Fruit fly (Drosophila melanogaster) whole organism, embryonic: Measurements from ENCODE around the gene CG33687.

Source experiments
- Bteb2 ChIP-seq: fragments of 200-800 bp; sonication (Bioruptor generic); optimal IDR thresholded peaks from 2 replicates; lab custom pipeline; 2016; ENCODE audit warnings: missing biosample characterization, missing genetic modification characterization
- CG10274 ChIP-seq: fragments of 200-800 bp; sonication (Bioruptor generic); optimal IDR thresholded peaks from 3 replicates; lab custom pipeline; 2017; ENCODE audit warnings: missing biosample characterization, mild to moderate bottlenecking, missing genetic modification characterization
- CG11504 ChIP-seq: fragments of 200-800 bp; sonication (Bioruptor generic); optimal IDR thresholded peaks from 3 replicates; lab custom pipeline; 2019; ENCODE audit warnings: missing biosample characterization, mild to moderate bottlenecking, missing genetic modification characterization, moderate library complexity
- CG11560 ChIP-seq: fragments of 200-800 bp; sonication (Bioruptor generic); IDR thresholded peaks from 3 replicates; pipeline ENCODE4 v1.3.6; 2022; ENCODE audit warnings: missing biosample characterization, missing genetic modification characterization
- CG11695 ChIP-seq: fragments of 200-800 bp; sonication (Bioruptor generic); IDR thresholded peaks from 3 replicates; pipeline ENCODE4 v1.3.6; 2022; ENCODE audit warnings: missing biosample characterization, missing genetic modification characterization
- CG12155 ChIP-seq: fragments of 200-800 bp; sonication (Bioruptor generic); optimal IDR thresholded peaks from 3 replicates; lab custom pipeline; 2016; ENCODE audit warnings: missing biosample characterization, missing genetic modification characterization
- CG13424 ChIP-seq: fragments of 200-800 bp; sonication (Bioruptor generic); optimal IDR thresholded peaks from 2 replicates; lab custom pipeline; 2019; ENCODE audit warnings: missing biosample characterization, mild to moderate bottlenecking, missing genetic modification characterization, moderate library complexity
- CG13624 ChIP-seq: fragments of 200-800 bp; sonication (Bioruptor generic); optimal IDR thresholded peaks from 2 replicates; lab custom pipeline; 2016; ENCODE audit warnings: missing biosample characterization, missing genetic modification characterization
- CG15269 ChIP-seq: fragments of 200-800 bp; sonication (Bioruptor generic); optimal IDR thresholded peaks from 2 replicates; lab custom pipeline; 2018; ENCODE audit warnings: missing biosample characterization, mild to moderate bottlenecking, missing genetic modification characterization, moderate library complexity
- CG15479 ChIP-seq: fragments of 200-800 bp; sonication (Bioruptor generic); optimal IDR thresholded peaks from 3 replicates; lab custom pipeline; 2019; ENCODE audit warnings: missing biosample characterization, mild to moderate bottlenecking, missing genetic modification characterization, moderate library complexity
- CG15514 ChIP-seq: fragments of 200-800 bp; sonication (Bioruptor generic); optimal IDR thresholded peaks from 3 replicates; lab custom pipeline; 2017; ENCODE audit warnings: missing biosample characterization, missing genetic modification characterization, mild to moderate bottlenecking, moderate library complexity, missing genetic modification reagents
- CG15601 ChIP-seq: fragments of 200-800 bp; sonication (Bioruptor generic); optimal IDR thresholded peaks from 3 replicates; lab custom pipeline; 2019; ENCODE audit warnings: missing biosample characterization, mild to moderate bottlenecking, missing genetic modification characterization, moderate library complexity
- CG17359 ChIP-seq: fragments of 200-800 bp; sonication (Bioruptor generic); optimal IDR thresholded peaks from 3 replicates; lab custom pipeline; 2018; ENCODE audit warnings: missing biosample characterization, mild to moderate bottlenecking, missing genetic modification characterization, moderate library complexity
- CG1832 ChIP-seq: fragments of 200-800 bp; sonication (Bioruptor generic); optimal IDR thresholded peaks from 2 replicates; lab custom pipeline; 2017; ENCODE audit warnings: missing biosample characterization, mild to moderate bottlenecking, missing genetic modification characterization, inconsistent platforms
- CG18599 ChIP-seq: fragments of 200-800 bp; sonication (Bioruptor generic); optimal IDR thresholded peaks from 3 replicates; lab custom pipeline; 2017; ENCODE audit warnings: missing biosample characterization, missing genetic modification characterization, mild to moderate bottlenecking, moderate library complexity, missing genetic modification reagents
- CG18619 ChIP-seq: fragments of 200-800 bp; sonication (Bioruptor generic); optimal IDR thresholded peaks from 3 replicates; lab custom pipeline; 2017; ENCODE audit warnings: missing biosample characterization, mild to moderate bottlenecking, missing genetic modification characterization
- CG2120 ChIP-seq: fragments of 200-800 bp; sonication (Bioruptor generic); optimal IDR thresholded peaks from 3 replicates; lab custom pipeline; 2016; ENCODE audit warnings: missing biosample characterization, missing genetic modification characterization
- CG30020 ChIP-seq: fragments of 200-800 bp; optimal IDR thresholded peaks from 2 replicates; lab custom pipeline; 2019; ENCODE audit warnings: missing biosample characterization, mild to moderate bottlenecking, missing genetic modification characterization, moderate library complexity
- CG3281 ChIP-seq: fragments of 200-800 bp; sonication (Bioruptor generic); optimal IDR thresholded peaks from 3 replicates; lab custom pipeline; 2017; ENCODE audit warnings: missing biosample characterization, mild to moderate bottlenecking, missing genetic modification characterization
- CG3995 ChIP-seq: fragments of 200-800 bp; sonication (Bioruptor generic); optimal IDR thresholded peaks from 3 replicates; lab custom pipeline; 2016; ENCODE audit warnings: missing biosample characterization, missing genetic modification characterization
- CG7745 ChIP-seq: fragments of 200-800 bp; sonication (Bioruptor generic); optimal IDR thresholded peaks from 2 replicates; lab custom pipeline; 2018; ENCODE audit warnings: missing biosample characterization, mild to moderate bottlenecking, missing genetic modification characterization, moderate library complexity
- CG7928 ChIP-seq: fragments of 200-800 bp; sonication (Bioruptor generic); optimal IDR thresholded peaks from 2 replicates; lab custom pipeline; 2017; ENCODE audit warnings: missing biosample characterization, mild to moderate bottlenecking, missing genetic modification characterization
- CG8290 ChIP-seq, 3 experiments: fragments of 200-800 bp; sonication (Bioruptor generic); optimal IDR thresholded peaks; 2 replicates each; lab custom pipeline; 2016 to 2019; ENCODE audit warnings: missing biosample characterization in 3 of 3, missing genetic modification characterization in 3 of 3, mild to moderate bottlenecking in 2 of 3, moderate library complexity in 1 of 3
- CG9609 ChIP-seq: fragments of 200-800 bp; sonication (Bioruptor generic); optimal IDR thresholded peaks from 3 replicates; lab custom pipeline; 2016; ENCODE audit warnings: missing biosample characterization, missing genetic modification characterization
- CoRest ChIP-seq: fragments of 200-800 bp; sonication (Bioruptor generic); optimal IDR thresholded peaks from 3 replicates; lab custom pipeline; 2018; ENCODE audit warnings: missing biosample characterization, mild to moderate bottlenecking, missing genetic modification characterization, moderate library complexity
- D19A ChIP-seq: fragments of 200-800 bp; optimal IDR thresholded peaks from 3 replicates; lab custom pipeline; 2019; ENCODE audit warnings: missing biosample characterization, mild to moderate bottlenecking, missing genetic modification characterization, moderate library complexity
- Dip3 ChIP-seq: fragments of 200-800 bp; sonication (Bioruptor generic); optimal IDR thresholded peaks from 3 replicates; lab custom pipeline; 2016; ENCODE audit warnings: missing biosample characterization, missing genetic modification characterization
- Dll ChIP-seq: fragments of 200-800 bp; sonication (Bioruptor generic); IDR thresholded peaks from 4 replicates; pipeline ENCODE4 v1.3.6; 2022; ENCODE audit warnings: missing biosample characterization, missing genetic modification characterization; ENCODE audit not compliant: partially characterized antibody
- Fer3 ChIP-seq: fragments of 200-800 bp; sonication (Bioruptor generic); optimal IDR thresholded peaks from 2 replicates; lab custom pipeline; 2018; ENCODE audit warnings: missing biosample characterization, mild to moderate bottlenecking, missing genetic modification characterization, moderate library complexity
- HLH54F ChIP-seq: fragments of 200-800 bp; sonication (Bioruptor generic); optimal IDR thresholded peaks from 3 replicates; lab custom pipeline; 2016; ENCODE audit warnings: missing biosample characterization, missing genetic modification characterization
- Hmr ChIP-seq: fragments of 200-800 bp; sonication (Bioruptor generic); optimal IDR thresholded peaks from 3 replicates; lab custom pipeline; 2017; ENCODE audit warnings: mild to moderate bottlenecking, missing biosample characterization, missing genetic modification reagents, missing genetic modification characterization
- Hmx ChIP-seq: fragments of 200-800 bp; sonication (Bioruptor generic); optimal IDR thresholded peaks from 2 replicates; lab custom pipeline; 2016; ENCODE audit warnings: missing biosample characterization, missing genetic modification characterization
- Oli ChIP-seq: fragments of 200-800 bp; sonication (Bioruptor generic); optimal IDR thresholded peaks from 2 replicates; lab custom pipeline; 2018; ENCODE audit warnings: missing biosample characterization, mild to moderate bottlenecking, missing genetic modification characterization, moderate library complexity
- PHDP ChIP-seq: fragments of 200-800 bp; sonication (Bioruptor generic); optimal IDR thresholded peaks from 3 replicates; lab custom pipeline; 2018; ENCODE audit warnings: missing biosample characterization, mild to moderate bottlenecking, missing genetic modification characterization, moderate library complexity
- Sin3A ChIP-seq: fragments of >200 bp; optimal IDR thresholded peaks from 2 replicates; lab custom pipeline; 2018
- Six4 ChIP-seq: fragments of 200-800 bp; sonication (Bioruptor generic); optimal IDR thresholded peaks from 2 replicates; lab custom pipeline; 2016; ENCODE audit warnings: missing biosample characterization, missing genetic modification characterization
- Stat92E ChIP-seq, 3 experiments: fragments of >200 bp in 2 of 3; fragments of 200-800 bp in 1 of 3; sonication (Bioruptor generic) in 1 of 3; optimal IDR thresholded peaks; 2 replicates each; lab custom pipeline; 2017 to 2019; ENCODE audit warnings: missing biosample characterization in 3 of 3, missing genetic modification characterization in 3 of 3, mild to moderate bottlenecking in 1 of 3, moderate library complexity in 1 of 3
- al ChIP-seq: fragments of 200-800 bp; sonication (Bioruptor generic); IDR thresholded peaks from 2 replicates; pipeline ENCODE4 v1.3.6; 2022; ENCODE audit warnings: missing biosample characterization, missing genetic modification characterization
- bab2 ChIP-seq: fragments of 200-800 bp; sonication (Bioruptor generic); optimal IDR thresholded peaks from 2 replicates; lab custom pipeline; 2016; ENCODE audit warnings: missing biosample characterization, missing genetic modification characterization
- btn ChIP-seq: fragments of 200-800 bp; sonication (Bioruptor generic); optimal IDR thresholded peaks from 2 replicates; lab custom pipeline; 2016; ENCODE audit warnings: missing biosample characterization, missing genetic modification characterization
- crol ChIP-seq: fragments of 200-800 bp; sonication (Bioruptor generic); IDR thresholded peaks from 2 replicates; pipeline ENCODE4 v1.3.6; 2022; ENCODE audit warnings: missing biosample characterization, missing genetic modification characterization
- dpn ChIP-seq, 2 experiments: fragments of 200-800 bp; sonication (Bioruptor generic); optimal IDR thresholded peaks; 3 replicates each; lab custom pipeline; 2016; ENCODE audit warnings: missing biosample characterization in 2 of 2, missing genetic modification characterization in 2 of 2
- exex ChIP-seq: fragments of 200-800 bp; sonication (Bioruptor generic); optimal IDR thresholded peaks from 4 replicates; lab custom pipeline; 2018; ENCODE audit warnings: missing biosample characterization, mild to moderate bottlenecking, missing genetic modification characterization, moderate library complexity
- grau ChIP-seq: fragments of 200-800 bp; optimal IDR thresholded peaks from 3 replicates; lab custom pipeline; 2019; ENCODE audit warnings: missing biosample characterization, mild to moderate bottlenecking, missing genetic modification characterization, moderate library complexity
- prd ChIP-seq, 3 experiments: fragments of >200 bp in 2 of 3; fragments of 200-800 bp in 1 of 3; sonication (Bioruptor generic) in 1 of 3; optimal IDR thresholded peaks in 2 of 3; IDR thresholded peaks in 1 of 3; 2 replicates in 2 of 3; 3 replicates in 1 of 3; pipeline versions ENCODE4 v1.3.6 to Lab custom; 2017 to 2022; ENCODE audit warnings: missing biosample characterization in 1 of 3, missing genetic modification characterization in 1 of 3
- ro ChIP-seq: fragments of 200-800 bp; sonication (Bioruptor generic); IDR thresholded peaks from 2 replicates; pipeline ENCODE4 v1.3.6; 2022; ENCODE audit warnings: missing biosample characterization, missing genetic modification characterization
- slbo ChIP-seq: fragments of 200-800 bp; sonication (Bioruptor generic); IDR thresholded peaks from 2 replicates; pipeline ENCODE4 v1.3.6; 2022; ENCODE audit warnings: missing biosample characterization, missing genetic modification characterization
- tin ChIP-seq: fragments of 200-800 bp; sonication (Bioruptor generic); optimal IDR thresholded peaks from 3 replicates; lab custom pipeline; 2016; ENCODE audit warnings: missing biosample characterization, missing genetic modification characterization
- vnd ChIP-seq: fragments of 200-800 bp; sonication (Bioruptor generic); IDR thresholded peaks from 3 replicates; pipeline ENCODE4 v1.3.6; 2022; ENCODE audit warnings: missing biosample characterization, missing genetic modification characterization; ENCODE audit not compliant: partially characterized antibody
- zfh2 ChIP-seq: fragments of 200-800 bp; sonication (Bioruptor generic); optimal IDR thresholded peaks from 2 replicates; lab custom pipeline; 2016; ENCODE audit warnings: missing biosample characterization, missing genetic modification characterization

CG33687 gene

DNA sequence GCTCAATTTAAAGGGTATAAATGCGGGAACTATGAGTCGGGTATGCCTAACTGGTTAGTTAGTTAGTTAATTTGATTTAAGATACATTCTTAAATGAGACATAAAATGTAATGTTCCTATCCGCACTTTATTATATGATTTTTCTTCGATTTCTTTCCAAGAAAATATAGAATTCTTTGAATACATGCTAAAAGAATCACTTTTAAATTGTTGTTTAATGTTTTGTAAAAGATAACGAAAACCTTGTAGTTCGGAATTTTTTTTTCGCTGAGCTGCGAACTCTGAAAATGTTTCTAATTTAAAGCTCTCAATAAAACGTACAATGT, 37.6 kb upstream of the CG33687 start (continued):
- TF ChIP-seq CG11504 (peak; percentile 16), CG7745 (tag; lab: Kevin White, UChicago) (no peak), btn (no peak), Six4 (GFP tag; lab: Kevin White, UChicago) (no peak), CG18599 (GFP tag; lab: Kevin White, UChicago) (peak; percentile 70), bab2 (no peak), CG3995 (no peak), CG13424 (tag; lab: Kevin White, UChicago) (no peak), CG3281 (GFP tag; lab: Kevin White, UChicago) (peak; percentile 52), CG2120 (GFP tag; lab: Kevin White, UChicago) (peak; percentile 78), PHDP (tag; lab: Kevin White, UChicago) (peak; percentile 49), CG11695 (GFP tag; lab: Robert Waterston, UW) (0 out of 3 replicates have a peak, but pooled peaks have one; percentile 33), CG11560 (tag; lab: Robert Waterston, UW) (no peak), prd (optimal IDR thresholded peaks at IDR 0.05; lab: Kevin White, UChicago) (no peak), prd (GFP tag; IDR thresholded peaks at IDR 0.05; lab: Robert Waterston, UW) (no peak), al (GFP tag; lab: Robert Waterston, UW) (0 out of 2 replicates have a peak, but pooled peaks have one; percentile 17), CG30020 (tag; lab: Kevin White, UChicago) (no peak), ro (no peak), slbo (GFP tag; lab: Robert Waterston, UW) (peak; percentile 41; the same call in 1 of the 2 replicates), Hmx (GFP tag; lab: Kevin White, UChicago) (peak; percentile 18), CG15601 (tag; lab: Kevin White, UChicago) (no peak), vnd (GFP tag; lab: Robert Waterston, UW) (no peak), CG1832 (no peak), CG8290 (GFP tag; optimal IDR thresholded peaks at IDR 0.05; lab: Kevin White, UChicago) (no peak), CG8290 (tag; optimal IDR thresholded peaks at IDR 0.05; lab: Kevin White, UChicago) (peak in 1 of 2 experiments; percentile 16), Hmr (GFP tag; lab: Kevin White, UChicago) (peak; percentile 64), Sin3A (lab: Kevin White, UChicago) (no peak), Oli (peak; percentile 30), dpn (GFP tag; optimal IDR thresholded peaks at IDR 0.05; lab: Kevin White, UChicago) (peak in 1 of 2 experiments; percentile 3), D19A (peak; percentile 38), CG13624 (GFP tag; lab: Kevin White, UChicago) (no peak), CG15479 (GFP tag; lab: Kevin White, UChicago) (no peak), zfh2 (GFP tag; lab: Kevin White, UChicago) (peak; percentile 48), CG18619 (GFP tag; lab: Kevin White, UChicago) (peak; percentile 18), Stat92E (GFP tag; optimal IDR thresholded peaks at IDR 0.05; lab: Kevin White, UChicago) (peak in 1 of 3 experiments; percentile 29), exex (tag; lab: Kevin White, UChicago) (peak; percentile 5), CG9609 (no peak), grau (peak; percentile 55), CG15269 (tag; lab: Kevin White, UChicago) (peak; percentile 18), CG7928 (GFP tag; lab: Kevin White, UChicago) (no peak), CoRest (peak; percentile 25), Fer3 (tag; lab: Kevin White, UChicago) (peak; percentile 6), CG15514 (GFP tag; lab: Kevin White, UChicago) (peak; percentile 1), Bteb2 (GFP tag; lab: Kevin White, UChicago) (peak; percentile 22), Dll (GFP tag; lab: Robert Waterston, UW) (no peak), CG17359 (tag; lab: Kevin White, UChicago) (no peak), tin (GFP tag; lab: Kevin White, UChicago) (no peak), Dip3 (GFP tag; lab: Kevin White, UChicago) (peak; percentile 18), CG10274 (peak; percentile 11), HLH54F (GFP tag; lab: Kevin White, UChicago) (no peak), crol (GFP tag; lab: Robert Waterston, UW) (no peak), CG12155 (no peak)
